Fruit fly (Drosophila melanogaster): ENCODE results near the gene hfp.

DNA sequence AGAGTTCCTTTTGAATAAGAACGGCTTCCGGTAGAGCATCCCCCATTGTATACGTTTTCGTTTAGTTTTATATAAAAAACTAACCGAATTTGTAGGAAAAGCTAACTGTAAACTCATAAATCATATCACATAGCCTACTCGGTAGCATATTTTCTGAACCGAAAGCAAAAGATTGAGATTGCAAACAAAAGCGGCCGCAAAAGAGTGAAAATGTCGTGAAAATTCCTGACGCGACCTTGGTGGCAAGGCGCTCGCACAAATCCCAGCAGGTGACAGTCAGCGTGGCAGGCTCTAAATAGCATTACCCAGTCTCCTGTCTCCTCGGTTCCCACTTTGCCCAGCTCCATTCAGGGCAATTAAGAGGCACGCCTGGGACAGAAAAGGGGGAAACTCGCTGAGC is 30.4 kb downstream of the hfp start, which contains the start of gene Naa30B:
- TF ChIP-seq HLH106 (tag; optimal IDR thresholded peaks at IDR 0.05) (no peak), Vsx2 (GFP tag; optimal IDR thresholded peaks at IDR 0.05; ENCODE audit: partially characterized antibody) (no peak), CG9705 (GFP tag; optimal IDR thresholded peaks at IDR 0.05) (no peak), Myc (optimal IDR thresholded peaks at IDR 0.05) (no peak), pan (optimal IDR thresholded peaks at IDR 0.05) (no peak), Abd-B (GFP tag; optimal IDR thresholded peaks at IDR 0.05) (no peak)

All from whole organism, wandering third instar larva.